Fruit fly (Drosophila melanogaster): ENCODE results near the gene lmgB.

The lmgB gene

DNA sequence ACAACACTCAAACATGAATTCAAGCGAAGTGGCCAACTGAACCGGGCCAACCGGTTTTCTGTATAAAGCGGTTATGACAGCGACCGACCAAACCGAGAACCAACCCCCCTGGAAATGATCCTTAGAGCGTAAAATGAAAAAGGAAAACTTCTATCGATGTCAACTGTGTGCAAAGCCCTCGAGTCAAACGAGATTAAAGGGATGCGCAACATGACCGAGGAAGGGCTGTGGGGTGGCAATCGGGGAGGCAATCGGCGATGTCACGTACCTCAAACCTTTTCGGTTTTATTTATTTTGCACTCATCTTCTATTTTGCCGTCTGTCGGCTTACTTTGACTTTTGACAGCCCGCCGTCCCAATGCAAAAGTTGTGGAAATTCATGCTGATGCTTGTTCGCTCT is 27.8 kb upstream of the lmgB start:
- TF ChIP-seq CG8301 (tag; optimal IDR thresholded peaks at IDR 0.05) (no peak), CG4496 (GFP tag; IDR thresholded peaks at IDR 0.05) (no peak), CG13204 (GFP tag; optimal IDR thresholded peaks at IDR 0.05) (no peak), CG34367 (tag; optimal IDR thresholded peaks at IDR 0.05) (no peak), CG17806 (tag; optimal IDR thresholded peaks at IDR 0.05) (no peak), CG10348 (GFP tag; IDR thresholded peaks at IDR 0.05) (no peak), Pif1A (GFP tag; optimal IDR thresholded peaks at IDR 0.05) (no peak), Ets98B (GFP tag; IDR thresholded peaks at IDR 0.05) (no peak), CG15710 (tag; optimal IDR thresholded peaks at IDR 0.05) (no peak), D1 (tag; optimal IDR thresholded peaks at IDR 0.05) (no peak), CG12605 (GFP tag; IDR thresholded peaks at IDR 0.05) (no peak), gl (tag; optimal IDR thresholded peaks at IDR 0.05) (no peak), CG9948 (tag; optimal IDR thresholded peaks at IDR 0.05) (no peak), fd96Ca (GFP tag; IDR thresholded peaks at IDR 0.05) (no peak), CG32121 (GFP tag; IDR thresholded peaks at IDR 0.05) (no peak)

- no peak for TF ChIP-seq CG12605 (GFP tag; IDR thresholded peaks at IDR 0.05)
- TF ChIP-seq Ets98B (GFP tag; IDR thresholded peaks at IDR 0.05) = no peak
- TF ChIP-seq CG4496 (GFP tag; IDR thresholded peaks at IDR 0.05) = no peak
- TF ChIP-seq CG8159 (tag; optimal IDR thresholded peaks at IDR 0.05) = no peak
- TF ChIP-seq CG14655 (GFP tag; optimal IDR thresholded peaks at IDR 0.05) = peak; percentile 13
- no peak for TF ChIP-seq CG15710 (tag; optimal IDR thresholded peaks at IDR 0.05)
Measured at dm6 chr2L:8553789-8554626, 25.6 kb upstream of the lmgB start.

DNA sequence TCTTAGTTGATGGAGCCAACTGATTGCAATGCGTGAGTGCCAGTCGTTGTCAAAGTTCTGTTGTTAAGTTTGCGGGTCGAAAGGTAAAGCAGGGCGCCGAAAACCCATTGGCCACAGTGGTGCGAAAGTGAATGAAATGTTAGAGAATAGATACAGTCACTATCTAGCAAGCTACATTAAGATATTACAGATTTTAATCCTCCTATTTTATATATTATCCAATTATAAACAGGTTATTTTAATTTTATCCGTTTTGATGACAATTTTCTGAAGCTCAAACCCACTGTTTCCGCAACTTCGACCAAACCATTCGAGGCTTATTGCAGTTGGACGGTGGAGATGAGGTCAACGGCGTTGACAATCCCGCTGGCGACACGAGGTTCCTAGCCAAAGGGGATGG is 24.1 kb upstream of the lmgB start:
- TF ChIP-seq CG9948 (tag; optimal IDR thresholded peaks at IDR 0.05) (peak; percentile 2), CG10348 (GFP tag; IDR thresholded peaks at IDR 0.05) (no peak), Pif1A (GFP tag; optimal IDR thresholded peaks at IDR 0.05) (peak; percentile 6)

DNA sequence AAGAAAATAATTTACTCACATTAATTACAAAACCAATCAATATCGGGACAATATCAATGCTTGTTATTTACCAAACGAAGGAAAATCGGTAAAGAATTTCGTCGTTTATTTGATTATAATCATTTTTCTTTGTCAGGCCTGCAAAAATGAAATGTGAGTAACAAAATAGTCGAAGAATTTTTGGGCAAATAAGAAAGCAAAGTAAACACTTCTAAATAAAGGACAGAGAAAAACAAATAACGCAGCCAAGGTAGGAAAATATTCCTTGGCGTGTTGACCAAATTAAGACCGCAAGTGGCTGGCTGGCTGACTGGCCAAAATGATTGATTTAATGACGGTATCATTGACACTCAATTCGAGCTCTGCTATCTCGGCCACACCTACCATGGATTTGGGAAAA is 19.7 kb upstream of the lmgB start:
- TF ChIP-seq CG10348 (GFP tag; IDR thresholded peaks at IDR 0.05) (no peak), CG32121 (GFP tag; IDR thresholded peaks at IDR 0.05) (no peak), CG8301 (tag; optimal IDR thresholded peaks at IDR 0.05) (no peak), CG13204 (GFP tag; optimal IDR thresholded peaks at IDR 0.05) (no peak), Ets98B (GFP tag; IDR thresholded peaks at IDR 0.05) (no peak), CG34367 (tag; optimal IDR thresholded peaks at IDR 0.05) (no peak)

- no peak for TF ChIP-seq CG13204 (GFP tag; optimal IDR thresholded peaks at IDR 0.05)
- TF ChIP-seq CG14655 (GFP tag; optimal IDR thresholded peaks at IDR 0.05) = peak; percentile 18
Measured at dm6 chr2L:8545393-8546100, 17.1 kb upstream of the lmgB start.

DNA sequence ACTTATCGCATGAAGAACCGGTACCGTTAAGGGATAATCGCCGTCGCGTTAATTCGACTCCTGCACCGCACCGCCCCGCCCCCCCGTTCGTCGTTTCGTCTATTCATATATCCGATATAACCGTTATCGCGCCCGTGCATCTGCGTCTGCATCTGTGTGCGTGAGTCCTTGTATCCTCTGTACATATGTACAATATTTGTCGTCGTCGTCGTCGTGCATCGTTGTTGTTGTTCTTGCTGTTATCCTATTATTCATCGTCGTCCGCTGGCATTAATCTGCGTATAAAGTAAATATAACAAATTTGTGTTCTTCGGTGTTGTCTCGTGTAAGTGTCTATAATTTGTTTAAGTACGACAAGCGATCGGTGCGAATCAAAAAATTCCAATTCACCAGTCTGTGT is 16.2 kb upstream of the lmgB start:
- TF ChIP-seq CG4496 (GFP tag; IDR thresholded peaks at IDR 0.05) (no peak), Ets98B (GFP tag; IDR thresholded peaks at IDR 0.05) (no peak), CG34367 (tag; optimal IDR thresholded peaks at IDR 0.05) (no peak), gl (tag; optimal IDR thresholded peaks at IDR 0.05) (no peak), CG14655 (GFP tag; optimal IDR thresholded peaks at IDR 0.05) (no peak), CG10348 (GFP tag; IDR thresholded peaks at IDR 0.05) (no peak), Pif1A (GFP tag; optimal IDR thresholded peaks at IDR 0.05) (no peak), D1 (tag; optimal IDR thresholded peaks at IDR 0.05) (no peak), rn (GFP tag; IDR thresholded peaks at IDR 0.05) (no peak), CG12605 (GFP tag; IDR thresholded peaks at IDR 0.05) (no peak), CG15710 (tag; optimal IDR thresholded peaks at IDR 0.05) (no peak), fd96Ca (GFP tag; IDR thresholded peaks at IDR 0.05) (no peak)

dm6 chr2L:8543731-8544359 is 15.4 kb upstream of the lmgB start:
- TF ChIP-seq CG14655 (GFP tag; optimal IDR thresholded peaks at IDR 0.05) (no peak), Ets98B (GFP tag; IDR thresholded peaks at IDR 0.05) (peak; percentile 20; the same call in 1 of the 2 replicates)

dm6 chr2L:8543102-8543501 is 14.7 kb upstream of the lmgB start:
- no peak for TF ChIP-seq Pif1A (GFP tag; optimal IDR thresholded peaks at IDR 0.05)
- no peak for TF ChIP-seq CG14655 (GFP tag; optimal IDR thresholded peaks at IDR 0.05)
- peak; percentile 40; the same call in 1 of the 2 replicates for TF ChIP-seq CG32121 (GFP tag; IDR thresholded peaks at IDR 0.05)
- no peak for TF ChIP-seq CG13204 (GFP tag; optimal IDR thresholded peaks at IDR 0.05)
- no peak for TF ChIP-seq CG9948 (tag; optimal IDR thresholded peaks at IDR 0.05)
- no peak for TF ChIP-seq rn (GFP tag; IDR thresholded peaks at IDR 0.05)
- TF ChIP-seq CG8301 (tag; optimal IDR thresholded peaks at IDR 0.05) = no peak
- no peak for TF ChIP-seq CG15710 (tag; optimal IDR thresholded peaks at IDR 0.05)
- no peak for TF ChIP-seq Pif1B (GFP tag; optimal IDR thresholded peaks at IDR 0.05)
- TF ChIP-seq CG8159 (tag; optimal IDR thresholded peaks at IDR 0.05) = no peak
- no peak for TF ChIP-seq CG10348 (GFP tag; IDR thresholded peaks at IDR 0.05)
- TF ChIP-seq EcR (GFP tag; optimal IDR thresholded peaks at IDR 0.05) = no peak
- no peak for TF ChIP-seq Snoo (tag; optimal IDR thresholded peaks at IDR 0.05)
- no peak for TF ChIP-seq Ets98B (GFP tag; IDR thresholded peaks at IDR 0.05)
- TF ChIP-seq fd96Ca (GFP tag; IDR thresholded peaks at IDR 0.05) = no peak
- TF ChIP-seq gl (tag; optimal IDR thresholded peaks at IDR 0.05) = no peak
- peak; percentile 69 for TF ChIP-seq CG4496 (GFP tag; IDR thresholded peaks at IDR 0.05)
- peak; percentile 36 for TF ChIP-seq D1 (tag; optimal IDR thresholded peaks at IDR 0.05)
- TF ChIP-seq CG12605 (GFP tag; IDR thresholded peaks at IDR 0.05) = no peak
- no peak for TF ChIP-seq CG17806 (tag; optimal IDR thresholded peaks at IDR 0.05)
- TF ChIP-seq CG34367 (tag; optimal IDR thresholded peaks at IDR 0.05) = no peak

All from whole organism, pupa.